Fruit fly (Drosophila melanogaster): Measurements from ENCODE around the gene Zw10.

Zw10 gene

dm6 chrX:2647950-2648613 lies 44.1 kb downstream of the Zw10 start (continued):
- TF ChIP-seq CG2678 (tag; optimal IDR thresholded peaks at IDR 0.05): no peak
- TF ChIP-seq onecut (GFP tag; IDR thresholded peaks at IDR 0.05): no peak
- TF ChIP-seq hth (optimal IDR thresholded peaks at IDR 0.05): no peak
- TF ChIP-seq cg (GFP tag; optimal IDR thresholded peaks at IDR 0.05): no peak
- 0 out of 3 replicates have a peak, but pooled peaks have one; percentile 18 for TF ChIP-seq ase (GFP tag; IDR thresholded peaks at IDR 0.05)
- TF ChIP-seq HmgD (GFP tag; optimal IDR thresholded peaks at IDR 0.05): no peak
- TF ChIP-seq sd (tag; optimal IDR thresholded peaks at IDR 0.05): no peak
- no peak for TF ChIP-seq trem (tag; optimal IDR thresholded peaks at IDR 0.05)
- no peak for TF ChIP-seq kni (GFP tag; optimal IDR thresholded peaks at IDR 0.05)
- no peak for TF ChIP-seq rib (GFP tag; IDR thresholded peaks at IDR 0.05)
- TF ChIP-seq row (GFP tag; IDR thresholded peaks at IDR 0.05): no peak; the same call in 2 of the 3 replicates
- TF ChIP-seq Asciz (GFP tag; optimal IDR thresholded peaks at IDR 0.05): no peak
- TF ChIP-seq CG8944 (GFP tag; optimal IDR thresholded peaks at IDR 0.05): no peak
- TF ChIP-seq CG3847 (GFP tag; IDR thresholded peaks at IDR 0.05): no peak
- no peak for TF ChIP-seq CG1647 (GFP tag; optimal IDR thresholded peaks at IDR 0.05)
- no peak for TF ChIP-seq CG10321 (GFP tag; IDR thresholded peaks at IDR 0.05)
- no peak for TF ChIP-seq sr (GFP tag; IDR thresholded peaks at IDR 0.05)
- TF ChIP-seq CG2889 (GFP tag; IDR thresholded peaks at IDR 0.05): no peak
- no peak for TF ChIP-seq CG8281 (tag; optimal IDR thresholded peaks at IDR 0.05)
- peak; percentile 20; the same call in 1 of the 2 replicates for TF ChIP-seq lmd (GFP tag; IDR thresholded peaks at IDR 0.05)
- TF ChIP-seq Dad (GFP tag; optimal IDR thresholded peaks at IDR 0.05): no peak
- no peak for TF ChIP-seq tup (GFP tag; optimal IDR thresholded peaks at IDR 0.05)
- no peak for TF ChIP-seq Nf-YC (tag; optimal IDR thresholded peaks at IDR 0.05)
- no peak for TF ChIP-seq nmo (GFP tag; optimal IDR thresholded peaks at IDR 0.05)
- TF ChIP-seq CG6272 (GFP tag; IDR thresholded peaks at IDR 0.05): no peak
- no peak for TF ChIP-seq CG13424 (tag; optimal IDR thresholded peaks at IDR 0.05)
- no peak for TF ChIP-seq Atf6 (GFP tag; IDR thresholded peaks at IDR 0.05)
- no peak for TF ChIP-seq Mes4 (GFP tag; optimal IDR thresholded peaks at IDR 0.05)
- no peak for TF ChIP-seq Mad (GFP tag; optimal IDR thresholded peaks at IDR 0.05)
- TF ChIP-seq D (optimal IDR thresholded peaks at IDR 0.05): no peak
- no peak for TF ChIP-seq D (GFP tag; optimal IDR thresholded peaks at IDR 0.05)
- no peak for TF ChIP-seq CG14710 (tag; optimal IDR thresholded peaks at IDR 0.05)
- TF ChIP-seq CG10543 (GFP tag; optimal IDR thresholded peaks at IDR 0.05): no peak
- TF ChIP-seq CG7271 (tag; optimal IDR thresholded peaks at IDR 0.05): no peak
- no peak for TF ChIP-seq CG3726 (GFP tag; IDR thresholded peaks at IDR 0.05)
- no peak for TF ChIP-seq CkIIα-i1 (GFP tag; IDR thresholded peaks at IDR 0.05)
- peak; percentile 2 for TF ChIP-seq Dip3 (GFP tag; optimal IDR thresholded peaks at IDR 0.05)
- no peak for TF ChIP-seq CG30431 (GFP tag; optimal IDR thresholded peaks at IDR 0.05)
- no peak for TF ChIP-seq CG13287 (GFP tag; IDR thresholded peaks at IDR 0.05; ENCODE audit: partially characterized antibody)
- TF ChIP-seq CG15479 (GFP tag; optimal IDR thresholded peaks at IDR 0.05): no peak
- TF ChIP-seq CG9932 (GFP tag; IDR thresholded peaks at IDR 0.05): peak; percentile 25; the same call in 1 of the 2 replicates
- no peak for TF ChIP-seq CG11398 (GFP tag; optimal IDR thresholded peaks at IDR 0.05)
- TF ChIP-seq ab (GFP tag; optimal IDR thresholded peaks at IDR 0.05): no peak
- TF ChIP-seq jigr1 (GFP tag; IDR thresholded peaks at IDR 0.05): no peak
- no peak for TF ChIP-seq Hsf (GFP tag; optimal IDR thresholded peaks at IDR 0.05)
- no peak for TF ChIP-seq phol (tag; optimal IDR thresholded peaks at IDR 0.05)
- no peak for TF ChIP-seq Dll (GFP tag; IDR thresholded peaks at IDR 0.05; ENCODE audit: partially characterized antibody)
- no peak for TF ChIP-seq Sry-δ (GFP tag; optimal IDR thresholded peaks at IDR 0.05)
- no peak for TF ChIP-seq CG6765 (GFP tag; optimal IDR thresholded peaks at IDR 0.05)
- TF ChIP-seq CG6175 (GFP tag; IDR thresholded peaks at IDR 0.05): no peak
- TF ChIP-seq Poxn (GFP tag; IDR thresholded peaks at IDR 0.05): no peak
- no peak for TF ChIP-seq Opbp (GFP tag; IDR thresholded peaks at IDR 0.05; ENCODE audit: partially characterized antibody)
